Fruit fly (Drosophila melanogaster) whole organism, embryonic: ENCODE measurements around the gene Sec63.

Experiments used
- Bdp1 ChIP-seq: fragments of 200-800 bp; sonication (Bioruptor generic); optimal IDR thresholded peaks from 3 replicates; lab custom pipeline; 2016; ENCODE audit warnings: missing biosample characterization, missing genetic modification characterization
- CG10209 ChIP-seq: fragments of 200-800 bp; sonication (Bioruptor generic); optimal IDR thresholded peaks from 3 replicates; lab custom pipeline; 2017; ENCODE audit warnings: missing biosample characterization, mild to moderate bottlenecking, missing genetic modification characterization, missing genetic modification reagents
- CG10366 ChIP-seq: fragments of 200-800 bp; sonication (Bioruptor generic); IDR thresholded peaks from 2 replicates; pipeline ENCODE4 v1.3.6; 2022; ENCODE audit warnings: missing biosample characterization, missing genetic modification characterization
- CG11085 ChIP-seq: fragments of 200-800 bp; sonication (Bioruptor generic); IDR thresholded peaks from 2 replicates; pipeline ENCODE4 v1.3.6; 2022; ENCODE audit warnings: missing biosample characterization, missing genetic modification characterization
- CG1233 ChIP-seq: fragments of 200-800 bp; sonication (Bioruptor generic); optimal IDR thresholded peaks from 4 replicates; lab custom pipeline; 2018; ENCODE audit warnings: missing biosample characterization, mild to moderate bottlenecking, missing genetic modification characterization
- CG2202 ChIP-seq: fragments of 200-800 bp; sonication (Bioruptor generic); optimal IDR thresholded peaks from 2 replicates; lab custom pipeline; 2018; ENCODE audit warnings: missing biosample characterization, mild to moderate bottlenecking, missing genetic modification characterization
- CG34376 ChIP-seq: fragments of 200-800 bp; sonication (Bioruptor generic); optimal IDR thresholded peaks from 2 replicates; lab custom pipeline; 2018; ENCODE audit warnings: missing biosample characterization, mild to moderate bottlenecking, missing genetic modification characterization
- CG9609 ChIP-seq: fragments of 200-800 bp; sonication (Bioruptor generic); optimal IDR thresholded peaks from 3 replicates; lab custom pipeline; 2016; ENCODE audit warnings: missing biosample characterization, missing genetic modification characterization
- CG9727 ChIP-seq: fragments of 200-800 bp; sonication (Bioruptor generic); optimal IDR thresholded peaks from 3 replicates; lab custom pipeline; 2017; ENCODE audit warnings: missing biosample characterization, mild to moderate bottlenecking, missing genetic modification characterization
- CHES-1-like ChIP-seq: fragments of 200-800 bp; sonication (Bioruptor generic); optimal IDR thresholded peaks from 2 replicates; lab custom pipeline; 2016; ENCODE audit warnings: missing biosample characterization, missing genetic modification characterization
- CrebB ChIP-seq: fragments of 200-800 bp; sonication (Bioruptor generic); optimal IDR thresholded peaks from 3 replicates; lab custom pipeline; 2018; ENCODE audit warnings: missing biosample characterization, mild to moderate bottlenecking, missing genetic modification characterization
- Dek ChIP-seq: fragments of 200-800 bp; sonication (Bioruptor generic); optimal IDR thresholded peaks from 3 replicates; lab custom pipeline; 2019; ENCODE audit warnings: missing biosample characterization, mild to moderate bottlenecking, missing genetic modification characterization, moderate library complexity
- Dll ChIP-seq: fragments of 200-800 bp; sonication (Bioruptor generic); IDR thresholded peaks from 4 replicates; pipeline ENCODE4 v1.3.6; 2022; ENCODE audit warnings: missing biosample characterization, missing genetic modification characterization; ENCODE audit not compliant: partially characterized antibody
- Dp ChIP-seq: fragments of 200-800 bp; sonication (Bioruptor generic); optimal IDR thresholded peaks from 2 replicates; lab custom pipeline; 2018; ENCODE audit warnings: missing biosample characterization, mild to moderate bottlenecking, missing genetic modification characterization, moderate library complexity
- Hr78 ChIP-seq, 2 experiments: fragments of 200-800 bp in 1 of 2; fragments of >200 bp in 1 of 2; sonication (Bioruptor generic) in 1 of 2; optimal IDR thresholded peaks; 2 replicates each; lab custom pipeline; 2017 to 2019; ENCODE audit warnings: missing biosample characterization in 2 of 2, missing genetic modification characterization in 2 of 2, mild to moderate bottlenecking in 1 of 2, moderate library complexity in 1 of 2
- Hsf ChIP-seq: fragments of 200-800 bp; sonication (Bioruptor generic); optimal IDR thresholded peaks from 3 replicates; lab custom pipeline; 2016; ENCODE audit warnings: missing biosample characterization, missing genetic modification characterization
- Kr ChIP-seq: fragments of 200-800 bp; sonication (Bioruptor generic); optimal IDR thresholded peaks from 2 replicates; lab custom pipeline; 2017; ENCODE audit warnings: missing biosample characterization, mild to moderate bottlenecking, missing genetic modification characterization
- MESR4 ChIP-seq: fragments of 200-800 bp; sonication (Bioruptor generic); optimal IDR thresholded peaks from 2 replicates; lab custom pipeline; 2018; ENCODE audit warnings: missing biosample characterization, mild to moderate bottlenecking, missing genetic modification characterization, moderate library complexity
- MTF-1 ChIP-seq: fragments of 200-800 bp; sonication (Bioruptor generic); optimal IDR thresholded peaks from 2 replicates; lab custom pipeline; 2018; ENCODE audit warnings: missing biosample characterization, mild to moderate bottlenecking, missing genetic modification characterization, borderline replicate concordance
- Mad ChIP-seq: fragments of 200-800 bp; sonication (Bioruptor generic); optimal IDR thresholded peaks from 2 replicates; lab custom pipeline; 2016; ENCODE audit warnings: missing biosample characterization, missing genetic modification characterization
- Med ChIP-seq: fragments of 200-800 bp; sonication (Bioruptor generic); peaks from one replicate; lab custom pipeline; 2016; ENCODE audit warnings: missing biosample characterization, missing genetic modification characterization, mild to moderate bottlenecking, inconsistent platforms, moderate library complexity
- Mrtf ChIP-seq: fragments of 200-800 bp; sonication (Bioruptor generic); IDR thresholded peaks from 3 replicates; pipeline ENCODE4 v1.3.6; 2022; ENCODE audit warnings: missing biosample characterization, missing genetic modification characterization
- Myb ChIP-seq: fragments of 200-800 bp; sonication (Bioruptor generic); optimal IDR thresholded peaks from 2 replicates; lab custom pipeline; 2016; ENCODE audit warnings: missing biosample characterization, missing genetic modification characterization
- NC2β ChIP-seq: fragments of 200-800 bp; sonication (Bioruptor generic); optimal IDR thresholded peaks from 2 replicates; lab custom pipeline; 2016; ENCODE audit warnings: missing biosample characterization, missing genetic modification characterization
- Nf-YB ChIP-seq: fragments of 200-800 bp; sonication (Bioruptor generic); optimal IDR thresholded peaks from 3 replicates; lab custom pipeline; 2019; ENCODE audit warnings: missing biosample characterization, mild to moderate bottlenecking, missing genetic modification characterization, moderate library complexity
- Ravus ChIP-seq: fragments of 200-800 bp; sonication (Bioruptor generic); IDR thresholded peaks from 2 replicates; pipeline ENCODE4 v1.3.6; 2022; ENCODE audit warnings: missing biosample characterization, missing genetic modification characterization
- Sox100B ChIP-seq: fragments of 200-800 bp; sonication (Bioruptor generic); optimal IDR thresholded peaks from 3 replicates; lab custom pipeline; 2018; ENCODE audit warnings: missing biosample characterization, mild to moderate bottlenecking, missing genetic modification characterization
- Tbp ChIP-seq: fragments of >200 bp; optimal IDR thresholded peaks from 2 replicates; lab custom pipeline; 2018; ENCODE audit warnings: missing biosample characterization, missing genetic modification characterization
- ab ChIP-seq: fragments of 200-800 bp; sonication (Bioruptor generic); optimal IDR thresholded peaks from 2 replicates; lab custom pipeline; 2016; ENCODE audit warnings: missing biosample characterization, missing genetic modification characterization
- ase ChIP-seq: fragments of 200-800 bp; sonication (Bioruptor generic); IDR thresholded peaks from 3 replicates; pipeline ENCODE4 v1.3.6; 2022; ENCODE audit warnings: missing biosample characterization, missing genetic modification characterization
- ato ChIP-seq: fragments of 200-800 bp; sonication (Bioruptor generic); IDR thresholded peaks from 2 replicates; pipeline ENCODE4 v1.3.6; 2022; ENCODE audit warnings: missing biosample characterization, missing genetic modification characterization; ENCODE audit not compliant: partially characterized antibody
- bcd ChIP-seq: fragments of 200-800 bp; sonication (Bioruptor generic); optimal IDR thresholded peaks from 2 replicates; lab custom pipeline; 2017; ENCODE audit warnings: missing biosample characterization, mild to moderate bottlenecking, missing genetic modification characterization
- bsh ChIP-seq, 2 experiments: fragments of 200-800 bp; sonication (Bioruptor generic); optimal IDR thresholded peaks; 2 replicates each; lab custom pipeline; 2017 to 2018; ENCODE audit warnings: mild to moderate bottlenecking in 2 of 2, missing biosample characterization in 2 of 2, missing genetic modification characterization in 2 of 2, moderate library complexity in 1 of 2
- crc ChIP-seq: fragments of 200-800 bp; sonication (Bioruptor generic); optimal IDR thresholded peaks from 2 replicates; lab custom pipeline; 2016; ENCODE audit warnings: missing biosample characterization, missing genetic modification characterization
- crp ChIP-seq, 2 experiments: fragments of 200-800 bp; sonication (Bioruptor generic); optimal IDR thresholded peaks; 2 replicates in 1 of 2; 3 replicates in 1 of 2; lab custom pipeline; 2017; ENCODE audit warnings: missing biosample characterization in 2 of 2, missing genetic modification characterization in 2 of 2, mild to moderate bottlenecking in 1 of 2, moderate library complexity in 1 of 2
- cwo ChIP-seq: fragments of 200-800 bp; sonication (Bioruptor generic); optimal IDR thresholded peaks from 3 replicates; lab custom pipeline; 2017; ENCODE audit warnings: missing biosample characterization, missing genetic modification characterization, mild to moderate bottlenecking, moderate library complexity, missing genetic modification reagents
- dimm ChIP-seq: fragments of 200-800 bp; sonication (Bioruptor generic); IDR thresholded peaks from 2 replicates; pipeline ENCODE4 v1.3.6; 2022; ENCODE audit warnings: missing biosample characterization, missing genetic modification characterization
- gce ChIP-seq: fragments of 200-800 bp; sonication (Bioruptor generic); IDR thresholded peaks from 3 replicates; pipeline ENCODE4 v1.3.6; 2022; ENCODE audit warnings: missing biosample characterization, missing genetic modification characterization
- gem ChIP-seq: fragments of 200-800 bp; sonication (Bioruptor generic); optimal IDR thresholded peaks from 2 replicates; lab custom pipeline; 2019; ENCODE audit warnings: missing biosample characterization, mild to moderate bottlenecking, missing genetic modification characterization, moderate library complexity
- gsb-n ChIP-seq: fragments of 200-800 bp; sonication (Bioruptor generic); optimal IDR thresholded peaks from 3 replicates; lab custom pipeline; 2018; ENCODE audit warnings: missing biosample characterization, mild to moderate bottlenecking, missing genetic modification characterization
- h ChIP-seq: fragments of >200 bp; optimal IDR thresholded peaks from 2 replicates; lab custom pipeline; 2017
- ham ChIP-seq: fragments of 200-800 bp; sonication (Bioruptor generic); IDR thresholded peaks from 2 replicates; pipeline ENCODE4 v1.3.6; 2022; ENCODE audit warnings: missing biosample characterization, missing genetic modification characterization
- luna ChIP-seq: fragments of 200-800 bp; sonication (Bioruptor generic); optimal IDR thresholded peaks from 2 replicates; lab custom pipeline; 2016; ENCODE audit warnings: missing biosample characterization, missing genetic modification characterization
- mam ChIP-seq: fragments of 200-800 bp; sonication (Bioruptor generic); optimal IDR thresholded peaks from 3 replicates; lab custom pipeline; 2016; ENCODE audit warnings: missing biosample characterization, missing genetic modification characterization
- p53 ChIP-seq: fragments of 200-800 bp; sonication (Bioruptor generic); optimal IDR thresholded peaks from 2 replicates; lab custom pipeline; 2016; ENCODE audit warnings: missing biosample characterization, missing genetic modification characterization
- pros ChIP-seq: fragments of 200-800 bp; sonication (Bioruptor generic); optimal IDR thresholded peaks from 3 replicates; lab custom pipeline; 2019; ENCODE audit warnings: missing biosample characterization, mild to moderate bottlenecking, missing genetic modification characterization, moderate library complexity
- repo ChIP-seq: fragments of 200-800 bp; sonication (Bioruptor generic); optimal IDR thresholded peaks from 2 replicates; lab custom pipeline; 2016; ENCODE audit warnings: missing biosample characterization, missing genetic modification characterization
- sc ChIP-seq, 3 experiments: fragments of >200 bp in 2 of 3; fragments of 200-800 bp in 1 of 3; sonication (Bioruptor generic) in 1 of 3; optimal IDR thresholded peaks; 2 replicates in 2 of 3; 3 replicates in 1 of 3; lab custom pipeline; 2017; ENCODE audit warnings: mild to moderate bottlenecking in 1 of 3, missing biosample characterization in 1 of 3, missing genetic modification characterization in 1 of 3, missing genetic modification reagents in 1 of 3
- wor ChIP-seq: fragments of 200-800 bp; sonication (Bioruptor generic); IDR thresholded peaks from 2 replicates; pipeline ENCODE4 v1.3.6; 2022; ENCODE audit warnings: missing biosample characterization, missing genetic modification characterization
- yki ChIP-seq: fragments of >200 bp; optimal IDR thresholded peaks from 3 replicates; lab custom pipeline; 2018

The Sec63 gene

dm6 chr3L:7381359-7381976, 21.1 kb downstream of the Sec63 start, which contains the start of the genes SMSr and smid (continued):
- TF ChIP-seq p53 (GFP tag; lab: Kevin White, UChicago) (no peak), sc (optimal IDR thresholded peaks at IDR 0.05; lab: Kevin White, UChicago) (no peak), sc (GFP tag; optimal IDR thresholded peaks at IDR 0.05; lab: Kevin White, UChicago) (peak; percentile 31), h (no peak), Sox100B (GFP tag; lab: Kevin White, UChicago) (peak; percentile 43), CG9727 (GFP tag; lab: Kevin White, UChicago) (peak; percentile 73), Dp (GFP tag; lab: Kevin White, UChicago) (peak; percentile 20), ham (GFP tag; lab: Robert Waterston, UW) (no peak), Kr (no peak), crp (GFP tag; optimal IDR thresholded peaks at IDR 0.05; lab: Kevin White, UChicago) (peak; percentile 83 to 99), Tbp (GFP tag; lab: Kevin White, UChicago) (no peak), cwo (GFP tag; lab: Kevin White, UChicago) (peak; percentile 26), CG10209 (GFP tag; lab: Kevin White, UChicago) (peak; percentile 53), CG34376 (GFP tag; lab: Kevin White, UChicago) (peak; percentile 57), MTF-1 (GFP tag; lab: Kevin White, UChicago) (no peak), MESR4 (GFP tag; lab: Kevin White, UChicago) (peak; percentile 56), repo (GFP tag; lab: Kevin White, UChicago) (no peak), luna (GFP tag; lab: Kevin White, UChicago) (no peak), pros (GFP tag; lab: Kevin White, UChicago) (no peak), gem (tag; lab: Kevin White, UChicago) (peak; percentile 82), Hsf (GFP tag; lab: Kevin White, UChicago) (peak; percentile 68), Hr78 (GFP tag; optimal IDR thresholded peaks at IDR 0.05; lab: Kevin White, UChicago) (no peak), ato (peak; percentile 65), CG11085 (peak; percentile 58), CG2202 (tag; lab: Kevin White, UChicago) (no peak), gce (GFP tag; lab: Robert Waterston, UW) (no peak), Dek (tag; lab: Kevin White, UChicago) (peak; percentile 48), Mrtf (GFP tag; lab: Robert Waterston, UW) (no peak), CrebB (peak; percentile 2), bcd (GFP tag; lab: Kevin White, UChicago) (peak; percentile 65), Bdp1 (GFP tag; lab: Kevin White, UChicago) (peak; percentile 57), Dll (peak; percentile 91), bsh (GFP tag; optimal IDR thresholded peaks at IDR 0.05; lab: Kevin White, UChicago) (peak in 1 of 2 experiments; percentile 47), CG10366 (GFP tag; lab: Robert Waterston, UW) (peak; percentile 46; the same call in 1 of the 2 replicates), wor (GFP tag; lab: Robert Waterston, UW) (no peak), Med (GFP tag; lab: Kevin White, UChicago) (peak; percentile 83), Ravus (GFP tag; lab: Robert Waterston, UW) (no peak), crc (GFP tag; lab: Kevin White, UChicago) (peak; percentile 15), CG9609 (peak; percentile 20), gsb-n (tag; lab: Kevin White, UChicago) (peak; percentile 65), Mad (peak; percentile 79), yki (no peak), NC2β (GFP tag; lab: Kevin White, UChicago) (peak; percentile 53), ab (no peak), mam (peak; percentile 66), Myb (peak; percentile 24), CHES-1-like (GFP tag; lab: Kevin White, UChicago) (no peak), ase (0 out of 3 replicates have a peak, but pooled peaks have one; percentile 42), Nf-YB (peak; percentile 2), dimm (GFP tag; lab: Robert Waterston, UW) (no peak), CG1233 (GFP tag; lab: Kevin White, UChicago) (no peak)
